Fruit fly (Drosophila melanogaster): ENCODE results near the gene out.

DNA sequence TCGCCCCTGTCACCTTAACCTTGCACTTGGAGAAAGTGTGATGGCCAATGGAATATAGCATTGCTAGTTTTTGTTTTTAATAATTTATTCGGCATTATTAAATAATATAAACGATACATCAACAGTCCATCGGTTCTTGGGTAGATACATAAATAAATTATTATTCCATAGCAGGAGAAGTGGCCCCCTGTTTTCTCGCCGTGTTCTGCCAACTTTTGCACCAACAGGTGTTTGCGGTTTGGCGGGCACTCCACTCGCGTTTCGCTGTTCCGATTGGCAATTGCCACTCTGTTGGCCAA is 1.9 kb upstream of the out start:
- no peak for TF ChIP-seq usp (GFP tag; optimal IDR thresholded peaks at IDR 0.05)
- no peak for TF ChIP-seq Dll (optimal IDR thresholded peaks at IDR 0.05)
